Fruit fly (Drosophila melanogaster): ENCODE measurements around the gene CG6678.

CG6678 gene

DNA sequence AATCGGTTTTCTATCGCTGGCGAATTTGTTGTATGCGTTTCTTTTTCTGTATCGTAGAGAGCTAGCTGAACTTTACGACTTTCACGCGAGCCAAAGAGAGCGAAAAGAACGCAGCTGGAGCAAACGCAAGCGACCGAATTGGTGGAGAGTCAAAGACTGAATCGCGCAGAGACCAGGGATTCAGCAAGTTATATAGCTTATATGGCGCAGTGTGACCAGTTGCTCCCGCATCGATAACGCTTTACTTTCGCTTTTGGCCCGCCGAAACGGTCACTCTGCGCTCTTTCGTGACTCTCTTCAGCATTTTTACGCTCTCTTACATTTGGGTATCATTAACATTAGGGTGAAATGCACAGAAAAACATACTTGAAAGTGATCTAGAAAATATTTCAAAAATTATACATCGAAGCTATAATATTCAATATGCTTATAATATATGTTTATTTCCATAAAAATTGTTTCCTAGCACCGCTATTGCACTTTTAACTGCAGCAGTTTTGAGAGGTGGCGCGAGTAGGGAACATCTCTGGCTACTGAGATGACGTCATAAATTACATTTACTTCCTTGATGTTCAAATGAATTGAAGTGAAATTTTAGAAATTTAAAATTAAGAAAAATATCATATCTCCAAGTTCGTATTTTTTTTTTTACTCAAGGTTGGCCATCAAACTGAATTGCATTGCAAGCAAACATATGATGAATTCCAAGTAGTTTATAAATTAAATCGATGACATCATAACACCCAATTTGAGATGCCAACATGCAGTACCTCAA, 30.5 kb upstream of the CG6678 start, which contains the start of gene glec (continued):
- peak; percentile 32 for TF ChIP-seq gsb-n (tag; optimal IDR thresholded peaks at IDR 0.05)
- peak; percentile 63 for TF ChIP-seq CG32532 (GFP tag; IDR thresholded peaks at IDR 0.05)
- TF ChIP-seq trh (GFP tag; optimal IDR thresholded peaks at IDR 0.05) = peak; percentile 7
- TF ChIP-seq croc (GFP tag; conservative IDR thresholded peaks at IDR 0.05) = no peak
- TF ChIP-seq kah (GFP tag; optimal IDR thresholded peaks at IDR 0.05) = no peak
- peak; percentile 50; the same call in 2 of the 3 replicates for TF ChIP-seq CG11695 (GFP tag; IDR thresholded peaks at IDR 0.05)
- peak; percentile 38 for TF ChIP-seq CG11696 (GFP tag; IDR thresholded peaks at IDR 0.05)
- TF ChIP-seq CG17385 (GFP tag; optimal IDR thresholded peaks at IDR 0.05) = peak; percentile 34
- no peak for TF ChIP-seq nau (GFP tag; optimal IDR thresholded peaks at IDR 0.05)
- TF ChIP-seq hth (optimal IDR thresholded peaks at IDR 0.05) = no peak
- TF ChIP-seq CG8478 (optimal IDR thresholded peaks at IDR 0.05) = no peak
- peak; percentile 76 for TF ChIP-seq ftz-f1 (GFP tag; optimal IDR thresholded peaks at IDR 0.05)
- TF ChIP-seq Bdp1 (GFP tag; optimal IDR thresholded peaks at IDR 0.05) = no peak
- no peak for TF ChIP-seq sens-2 (GFP tag; IDR thresholded peaks at IDR 0.05)
- peak; percentile 50; the same call in 1 of the 2 replicates for TF ChIP-seq Xrp1 (GFP tag; IDR thresholded peaks at IDR 0.05)
- TF ChIP-seq chif (GFP tag; optimal IDR thresholded peaks at IDR 0.05) = no peak
- TF ChIP-seq zf30C (GFP tag; optimal IDR thresholded peaks at IDR 0.05) = peak; percentile 55
- no peak for TF ChIP-seq CG11723 (GFP tag; optimal IDR thresholded peaks at IDR 0.05)
- TF ChIP-seq ara (GFP tag; IDR thresholded peaks at IDR 0.05) = peak; percentile 45; the same call in 1 of the 2 replicates
- no peak for TF ChIP-seq bab2 (GFP tag; optimal IDR thresholded peaks at IDR 0.05)
- TF ChIP-seq CTCF (GFP tag; optimal IDR thresholded peaks at IDR 0.05) = peak; percentile 19
- no peak for TF ChIP-seq Mrtf (GFP tag; IDR thresholded peaks at IDR 0.05)
- peak; percentile 91 for TF ChIP-seq chinmo (GFP tag; IDR thresholded peaks at IDR 0.05; ENCODE audit: partially characterized antibody)
- TF ChIP-seq NK7.1 (GFP tag; optimal IDR thresholded peaks at IDR 0.05) = no peak
- no peak for TF ChIP-seq Hsf (GFP tag; optimal IDR thresholded peaks at IDR 0.05)
- TF ChIP-seq CG10959 (GFP tag; IDR thresholded peaks at IDR 0.05) = no peak
- peak; percentile 50 for TF ChIP-seq CG7556 (GFP tag; optimal IDR thresholded peaks at IDR 0.05)
- no peak for TF ChIP-seq z (GFP tag; IDR thresholded peaks at IDR 0.05)
- TF ChIP-seq ato (GFP tag; IDR thresholded peaks at IDR 0.05; ENCODE audit: partially characterized antibody) = peak; percentile 78
- TF ChIP-seq row (GFP tag; IDR thresholded peaks at IDR 0.05) = peak; percentile 82
- TF ChIP-seq sima (GFP tag; optimal IDR thresholded peaks at IDR 0.05) = no peak
- peak; percentile 34; the same call in 1 of the 2 replicates for TF ChIP-seq Rfx (GFP tag; IDR thresholded peaks at IDR 0.05)
- no peak for TF ChIP-seq en (GFP tag; optimal IDR thresholded peaks at IDR 0.05)
- TF ChIP-seq repo (GFP tag; optimal IDR thresholded peaks at IDR 0.05) = peak; percentile 0
- TF ChIP-seq CG12104 (GFP tag; optimal IDR thresholded peaks at IDR 0.05) = no peak
- TF ChIP-seq br (optimal IDR thresholded peaks at IDR 0.05) = no peak
- TF ChIP-seq Oli (tag; optimal IDR thresholded peaks at IDR 0.05) = peak; percentile 43
- TF ChIP-seq Adf1 (GFP tag; IDR thresholded peaks at IDR 0.05) = peak; percentile 45; the same call in 1 of the 2 replicates
- TF ChIP-seq NfI (GFP tag; optimal IDR thresholded peaks at IDR 0.05) = peak; percentile 28
- TF ChIP-seq stwl (tag; optimal IDR thresholded peaks at IDR 0.05) = peak; percentile 70
- peak; percentile 1 for TF ChIP-seq Nf-YC (tag; optimal IDR thresholded peaks at IDR 0.05)
- TF ChIP-seq Bgb (GFP tag; IDR thresholded peaks at IDR 0.05; ENCODE audit: partially characterized antibody) = peak; percentile 73
- no peak for TF ChIP-seq Dref (GFP tag; IDR thresholded peaks at IDR 0.05)
- TF ChIP-seq CG15601 (tag; optimal IDR thresholded peaks at IDR 0.05) = no peak
- peak; percentile 69 for TF ChIP-seq caup (GFP tag; optimal IDR thresholded peaks at IDR 0.05; ENCODE audit: severe bottlenecking)
- TF ChIP-seq dpn (GFP tag; optimal IDR thresholded peaks at IDR 0.05) = peak; percentile 19 to 31
- TF ChIP-seq GATAe (GFP tag; conservative IDR thresholded peaks at IDR 0.05) = no peak
- peak; percentile 45; the same call in 1 of the 2 replicates for TF ChIP-seq CG1024 (GFP tag; IDR thresholded peaks at IDR 0.05)
- no peak for TF ChIP-seq Abd-B (GFP tag; optimal IDR thresholded peaks at IDR 0.05)
- peak; percentile 6 for TF ChIP-seq CG14710 (tag; optimal IDR thresholded peaks at IDR 0.05)
- TF ChIP-seq CG6791 (GFP tag; IDR thresholded peaks at IDR 0.05; ENCODE audit: partially characterized antibody) = peak; percentile 71; the same call in 2 of the 3 replicates
